Worm (Caenorhabditis elegans) whole organism, mixed stage, embryonic: ENCODE measurements around the gene cls-2.

Source experiments
- ces-1 ChIP-seq: fragments of 150-350 bp; optimal IDR thresholded peaks from 2 replicates; lab custom pipeline; 2014; ENCODE audit warnings: missing biosample characterization, missing genetic modification reagents, missing genetic modification characterization
- lin-13 ChIP-seq: fragments of 150-350 bp; optimal IDR thresholded peaks from 2 replicates; lab custom pipeline; 2014; ENCODE audit warnings: missing biosample characterization, missing genetic modification characterization
- lsy-2 ChIP-seq: fragments of 150-350 bp; optimal IDR thresholded peaks from 2 replicates; lab custom pipeline; 2014; ENCODE audit warnings: missing biosample characterization, missing genetic modification characterization
- mab-5 ChIP-seq: fragments of 150-350 bp; optimal IDR thresholded peaks from 2 replicates; lab custom pipeline; 2014; ENCODE audit warnings: missing biosample characterization, missing genetic modification characterization
- nhr-237 ChIP-seq: fragments of 150-350 bp; optimal IDR thresholded peaks from 2 replicates; lab custom pipeline; 2014; ENCODE audit warnings: missing biosample characterization, missing genetic modification characterization
- nhr-76 ChIP-seq: sonication (generic microtip); optimal IDR thresholded peaks from 2 replicates; lab custom pipeline; 2017; ENCODE audit warnings: missing biosample characterization, missing genetic modification characterization
- pha-4 ChIP-seq: fragments of 150-350 bp; optimal IDR thresholded peaks from 2 replicates; lab custom pipeline; 2018; ENCODE audit warnings: missing biosample characterization, missing genetic modification reagents, missing genetic modification characterization
- tbx-8 ChIP-seq: fragments of 200-800 bp; sonication (Bioruptor generic); optimal IDR thresholded peaks from 2 replicates; lab custom pipeline; 2018; ENCODE audit warnings: mild to moderate bottlenecking, missing genetic modification characterization, moderate library complexity, missing compliant biosample characterization
- unc-39 ChIP-seq: fragments of 150-350 bp; optimal IDR thresholded peaks from 2 replicates; lab custom pipeline; 2014; ENCODE audit warnings: missing biosample characterization, missing genetic modification characterization

ce11 chrIII:9101212-9101611 lies 46.4 kb downstream of the cls-2 start, which contains the start of gene ZK507.1:
- TF ChIP-seq mab-5 (tag; lab: Kevin White, UChicago) (no peak), lin-13 (no peak), nhr-76 (tag; lab: Kevin White, UChicago) (no peak), tbx-8 (GFP tag; lab: Kevin White, UChicago) (no peak), pha-4 (no peak), nhr-237 (no peak), unc-39 (no peak), lsy-2 (tag; lab: Kevin White, UChicago) (no peak), ces-1 (GFP tag; lab: Kevin White, UChicago) (no peak)
